Worm (Caenorhabditis elegans) whole organism, mixed stage, embryonic: ENCODE measurements around the gene ttbk-6.

Source experiments
- M03D4.4 ChIP-seq: sonication (generic microtip); optimal IDR thresholded peaks from 2 replicates; lab custom pipeline; 2017; ENCODE audit warnings: mild to moderate bottlenecking, missing genetic modification characterization, missing compliant biosample characterization
- bed-3 ChIP-seq: fragments of 200-800 bp; sonication (Bioruptor generic); optimal IDR thresholded peaks from 3 replicates; lab custom pipeline; 2018; ENCODE audit warnings: mild to moderate bottlenecking, missing genetic modification characterization, moderate library complexity, missing compliant biosample characterization
- blmp-1 ChIP-seq: fragments of 150-350 bp; optimal IDR thresholded peaks from 2 replicates; lab custom pipeline; 2014; ENCODE audit warnings: missing biosample characterization, missing genetic modification characterization
- ceh-83 ChIP-seq: fragments of 200-800 bp; sonication (Bioruptor generic); optimal IDR thresholded peaks from 2 replicates; lab custom pipeline; 2018; ENCODE audit warnings: mild to moderate bottlenecking, missing genetic modification characterization, missing compliant biosample characterization
- ces-1 ChIP-seq: fragments of 150-350 bp; optimal IDR thresholded peaks from 2 replicates; lab custom pipeline; 2014; ENCODE audit warnings: missing biosample characterization, missing genetic modification reagents, missing genetic modification characterization
- cnd-1 ChIP-seq: fragments of 200-800 bp; sonication (Bioruptor generic); optimal IDR thresholded peaks from 2 replicates; lab custom pipeline; 2018; ENCODE audit warnings: mild to moderate bottlenecking, missing genetic modification characterization, missing compliant biosample characterization
- drap-1 ChIP-seq: fragments of 200-800 bp; sonication (Bioruptor generic); optimal IDR thresholded peaks from 3 replicates; lab custom pipeline; 2018; ENCODE audit warnings: mild to moderate bottlenecking, missing genetic modification characterization, missing compliant biosample characterization
- elt-1 ChIP-seq: sonication (generic microtip); optimal IDR thresholded peaks from 2 replicates; lab custom pipeline; 2017; ENCODE audit warnings: missing genetic modification characterization, mild to moderate bottlenecking, missing compliant biosample characterization, antibody characterized with exemption, moderate library complexity, borderline replicate concordance; ENCODE audit not compliant: insufficient read depth
- elt-3 ChIP-seq: fragments of 150-350 bp; optimal IDR thresholded peaks from 2 replicates; lab custom pipeline; 2014; ENCODE audit warnings: missing biosample characterization, missing genetic modification characterization
- ham-2 ChIP-seq: fragments of 200-800 bp; sonication (Bioruptor generic); optimal IDR thresholded peaks from 2 replicates; lab custom pipeline; 2018; ENCODE audit warnings: mild to moderate bottlenecking, missing genetic modification characterization, missing compliant biosample characterization
- hlh-1 ChIP-seq: fragments of 150-350 bp; optimal IDR thresholded peaks from 2 replicates; lab custom pipeline; 2014; ENCODE audit warnings: missing biosample characterization, missing genetic modification reagents, missing genetic modification characterization
- lin-13 ChIP-seq: fragments of 150-350 bp; optimal IDR thresholded peaks from 2 replicates; lab custom pipeline; 2014; ENCODE audit warnings: missing biosample characterization, missing genetic modification characterization
- lin-32 ChIP-seq: fragments of 200-800 bp; sonication (Bioruptor generic); optimal IDR thresholded peaks from 2 replicates; lab custom pipeline; 2018; ENCODE audit warnings: mild to moderate bottlenecking, missing genetic modification characterization, missing compliant biosample characterization
- lsy-2 ChIP-seq: fragments of 150-350 bp; optimal IDR thresholded peaks from 2 replicates; lab custom pipeline; 2014; ENCODE audit warnings: missing biosample characterization, missing genetic modification characterization
- mab-5 ChIP-seq: fragments of 150-350 bp; optimal IDR thresholded peaks from 2 replicates; lab custom pipeline; 2014; ENCODE audit warnings: missing biosample characterization, missing genetic modification characterization
- mep-1 ChIP-seq: fragments of 150-350 bp; optimal IDR thresholded peaks from 2 replicates; lab custom pipeline; 2017; ENCODE audit warnings: missing biosample characterization, missing genetic modification reagents, missing genetic modification characterization, inconsistent platforms
- mls-2 ChIP-seq: sonication (generic microtip); optimal IDR thresholded peaks from 2 replicates; lab custom pipeline; 2016; ENCODE audit warnings: mild to moderate bottlenecking, missing genetic modification characterization, moderate library complexity, missing compliant biosample characterization
- nhr-12 ChIP-seq: fragments of 150-350 bp; optimal IDR thresholded peaks from 2 replicates; lab custom pipeline; 2014; ENCODE audit warnings: missing biosample characterization, missing genetic modification characterization
- nhr-2 ChIP-seq: fragments of 150-350 bp; optimal IDR thresholded peaks from 2 replicates; lab custom pipeline; 2014; ENCODE audit warnings: missing biosample characterization, missing genetic modification characterization
- nhr-76 ChIP-seq: sonication (generic microtip); optimal IDR thresholded peaks from 2 replicates; lab custom pipeline; 2017; ENCODE audit warnings: missing biosample characterization, missing genetic modification characterization
- pha-4 ChIP-seq: fragments of 150-350 bp; optimal IDR thresholded peaks from 2 replicates; lab custom pipeline; 2018; ENCODE audit warnings: missing biosample characterization, missing genetic modification reagents, missing genetic modification characterization
- sem-2 ChIP-seq: fragments of 200-800 bp; sonication (Bioruptor generic); optimal IDR thresholded peaks from 2 replicates; lab custom pipeline; 2018; ENCODE audit warnings: mild to moderate bottlenecking, missing genetic modification characterization, missing compliant biosample characterization
- snpc-4 ChIP-seq: fragments of 150-350 bp; optimal IDR thresholded peaks from 2 replicates; lab custom pipeline; 2014; ENCODE audit warnings: missing biosample characterization, missing genetic modification characterization
- sptf-1 ChIP-seq: sonication (generic microtip); optimal IDR thresholded peaks from 2 replicates; lab custom pipeline; 2017; ENCODE audit warnings: mild to moderate bottlenecking, missing genetic modification characterization, moderate library complexity, missing compliant biosample characterization
- tbx-8 ChIP-seq: fragments of 200-800 bp; sonication (Bioruptor generic); optimal IDR thresholded peaks from 2 replicates; lab custom pipeline; 2018; ENCODE audit warnings: mild to moderate bottlenecking, missing genetic modification characterization, moderate library complexity, missing compliant biosample characterization
- unc-120 ChIP-seq: sonication (generic microtip); optimal IDR thresholded peaks from 2 replicates; lab custom pipeline; 2017; ENCODE audit warnings: missing genetic modification characterization, missing compliant biosample characterization; ENCODE audit not compliant: poor library complexity, severe bottlenecking
- unc-39 ChIP-seq: fragments of 150-350 bp; optimal IDR thresholded peaks from 2 replicates; lab custom pipeline; 2014; ENCODE audit warnings: missing biosample characterization, missing genetic modification characterization
- unc-62 ChIP-seq: fragments of 150-350 bp; optimal IDR thresholded peaks from 2 replicates; lab custom pipeline; 2014; ENCODE audit warnings: missing biosample characterization, missing genetic modification reagents, missing genetic modification characterization
- zip-8 ChIP-seq: fragments of 150-350 bp; optimal IDR thresholded peaks from 2 replicates; lab custom pipeline; 2014; ENCODE audit warnings: missing biosample characterization, missing genetic modification characterization
- ztf-11 ChIP-seq: fragments of 150-350 bp; optimal IDR thresholded peaks from 2 replicates; lab custom pipeline; 2014; ENCODE audit warnings: missing biosample characterization, missing genetic modification characterization

ttbk-6 gene

DNA sequence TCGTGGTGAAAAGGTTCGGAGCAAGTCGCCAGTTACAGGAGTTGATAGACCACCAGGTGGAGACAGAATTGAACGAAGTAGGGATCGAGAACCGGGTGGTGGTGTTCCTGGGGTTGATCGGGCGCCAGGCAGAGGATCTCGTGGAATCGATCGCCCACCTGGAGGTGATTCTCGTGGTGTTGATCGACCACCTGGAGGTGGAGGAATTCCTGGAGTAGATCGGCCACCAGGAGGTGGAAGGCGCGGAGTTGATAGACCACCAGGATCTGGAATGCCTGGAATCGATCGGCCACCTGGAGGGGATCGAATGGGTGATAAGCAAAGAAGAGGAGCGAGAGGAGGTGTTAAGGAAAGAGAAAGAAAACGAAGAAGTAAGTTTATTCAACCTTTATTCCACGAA lies 31.0 kb downstream of the ttbk-6 start:
- TF ChIP-seq ztf-11 (tag; lab: Kevin White, UChicago) = no peak

DNA sequence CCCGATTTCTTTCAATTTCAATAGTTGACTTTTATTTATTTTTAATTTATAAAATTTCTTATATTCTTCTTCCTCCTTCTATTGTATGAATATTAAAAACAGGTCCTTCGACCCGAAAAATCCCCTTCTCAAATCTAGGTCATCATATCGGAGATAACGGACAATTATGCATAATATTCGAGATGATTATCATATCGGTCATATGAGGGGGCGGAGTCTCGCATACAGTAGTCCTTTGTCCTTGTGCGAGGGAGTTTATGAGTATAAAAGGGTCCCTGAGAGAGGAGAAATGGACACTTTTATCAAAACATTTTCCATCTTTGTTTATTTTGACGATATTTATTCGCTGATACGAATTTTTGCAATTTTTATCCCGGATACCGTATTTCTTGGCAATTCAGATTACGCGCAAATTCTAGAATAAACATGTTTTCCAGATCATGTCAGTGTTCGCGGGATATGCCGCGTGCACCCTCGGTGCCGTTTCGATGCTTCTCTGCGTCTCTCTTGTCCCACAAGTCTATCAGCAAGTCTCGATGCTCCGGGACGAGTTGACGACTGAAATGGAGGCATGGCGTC lies 32.5 kb downstream of the ttbk-6 start, which contains the start of gene dpy-17:
Gene dpy-17 (plus strand): TSS at position 438 of the 579 bp plus-strand sequence.
- TF ChIP-seq unc-62 (GFP tag; lab: Kevin White, UChicago) = peak; percentile 23
- TF ChIP-seq lsy-2 (tag; lab: Kevin White, UChicago) = peak; percentile 60
- TF ChIP-seq elt-3 = peak; percentile 71
- no peak for TF ChIP-seq drap-1
- no peak for TF ChIP-seq nhr-12 (tag; lab: Kevin White, UChicago)
- TF ChIP-seq elt-1 (tag; lab: Kevin White, UChicago) = peak; percentile 93
- no peak for TF ChIP-seq mab-5
- TF ChIP-seq mls-2 (tag; lab: Kevin White, UChicago) = peak; percentile 17
- TF ChIP-seq sptf-1 (tag; lab: Kevin White, UChicago) = peak; percentile 19

DNA sequence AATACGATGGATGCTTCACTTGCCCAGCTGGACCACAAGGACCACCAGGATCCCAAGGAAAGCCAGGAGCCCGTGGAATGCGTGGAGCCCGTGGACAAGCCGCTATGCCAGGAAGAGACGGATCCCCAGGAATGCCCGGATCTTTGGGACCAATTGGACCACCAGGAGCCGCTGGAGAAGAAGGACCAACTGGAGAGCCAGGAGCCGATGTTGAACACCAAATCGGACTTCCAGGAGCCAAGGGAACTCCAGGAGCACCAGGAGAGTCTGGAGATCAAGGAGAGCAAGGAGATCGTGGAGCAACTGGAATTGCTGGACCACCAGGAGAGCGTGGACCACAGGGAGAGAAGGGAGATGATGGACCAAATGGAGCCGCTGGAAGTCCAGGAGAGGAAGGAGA lies 33.5 kb downstream of the ttbk-6 start:
- TF ChIP-seq sptf-1 (tag; lab: Kevin White, UChicago) (peak; percentile 65), lin-13 (tag; lab: Kevin White, UChicago) (no peak)
- TF ChIP-seq, all 35 proteins: peak for 1

DNA sequence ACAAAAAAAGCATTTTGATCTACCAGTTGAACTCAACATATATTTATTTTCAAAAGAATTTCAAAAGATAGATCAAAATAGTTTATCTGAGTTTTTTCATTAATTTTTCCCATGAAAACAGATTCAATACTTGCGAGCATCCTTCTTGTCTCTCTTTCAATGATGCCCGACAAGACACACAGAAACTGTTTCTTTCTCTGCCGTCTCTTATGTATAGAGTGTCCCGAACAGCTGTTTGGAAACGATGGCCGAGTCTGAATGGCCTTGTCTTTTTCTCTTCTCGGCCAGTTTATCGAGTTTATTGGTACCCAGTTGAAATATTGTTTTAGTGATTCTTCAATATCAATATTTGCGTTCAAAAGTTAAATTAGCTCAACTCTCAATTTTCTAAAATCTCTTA lies 34.2 kb downstream of the ttbk-6 start:
- peak; percentile 76 for TF ChIP-seq mep-1 (tag; lab: Kevin White, UChicago)
- peak; percentile 99 for TF ChIP-seq hlh-1 (tag; lab: Kevin White, UChicago)
- TF ChIP-seq ham-2 = no peak
- TF ChIP-seq ztf-11 (tag; lab: Kevin White, UChicago) = no peak
- peak; percentile 79 for TF ChIP-seq lin-32
- TF ChIP-seq unc-39 = no peak
- no peak for TF ChIP-seq unc-62 (GFP tag; lab: Kevin White, UChicago)
- TF ChIP-seq unc-120 (tag; lab: Kevin White, UChicago) = peak; percentile 40
- TF ChIP-seq cnd-1 (tag; lab: Kevin White, UChicago) = peak; percentile 84
- peak; percentile 55 for TF ChIP-seq elt-1 (tag; lab: Kevin White, UChicago)
- TF ChIP-seq blmp-1 = no peak
- peak; percentile 48 for TF ChIP-seq ces-1

DNA sequence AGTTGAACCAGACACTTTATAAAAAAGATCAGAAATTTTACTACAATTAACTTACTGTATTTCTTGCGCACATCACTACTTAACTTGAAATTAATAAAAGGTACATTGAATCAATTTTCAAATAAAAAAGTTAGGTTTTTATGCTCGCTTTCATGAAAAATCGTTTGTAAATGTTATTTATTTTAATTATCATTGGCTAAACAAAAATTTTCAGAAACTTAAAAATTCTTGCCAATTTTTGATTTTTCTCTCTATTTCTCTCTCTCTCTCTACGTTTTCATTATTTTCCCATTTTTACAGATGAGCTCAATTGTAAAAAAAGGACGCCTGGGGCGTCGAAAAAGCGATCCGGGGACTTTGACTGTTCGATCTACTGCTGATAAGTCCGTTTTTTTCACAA lies 34.9 kb downstream of the ttbk-6 start, which contains the start of gene sax-2:
Gene sax-2 (plus strand): TSS at position 301 of the 400 bp plus-strand sequence.
- TF ChIP-seq unc-62 (GFP tag; lab: Kevin White, UChicago) (no peak), pha-4 (tag; lab: Kevin White, UChicago) (no peak), ces-1 (no peak), elt-1 (tag; lab: Kevin White, UChicago) (no peak), tbx-8 (GFP tag; lab: Kevin White, UChicago) (no peak), sem-2 (GFP tag; lab: Kevin White, UChicago) (no peak), blmp-1 (no peak), zip-8 (tag; lab: Kevin White, UChicago) (no peak), ham-2 (no peak), ztf-11 (tag; lab: Kevin White, UChicago) (no peak)

DNA sequence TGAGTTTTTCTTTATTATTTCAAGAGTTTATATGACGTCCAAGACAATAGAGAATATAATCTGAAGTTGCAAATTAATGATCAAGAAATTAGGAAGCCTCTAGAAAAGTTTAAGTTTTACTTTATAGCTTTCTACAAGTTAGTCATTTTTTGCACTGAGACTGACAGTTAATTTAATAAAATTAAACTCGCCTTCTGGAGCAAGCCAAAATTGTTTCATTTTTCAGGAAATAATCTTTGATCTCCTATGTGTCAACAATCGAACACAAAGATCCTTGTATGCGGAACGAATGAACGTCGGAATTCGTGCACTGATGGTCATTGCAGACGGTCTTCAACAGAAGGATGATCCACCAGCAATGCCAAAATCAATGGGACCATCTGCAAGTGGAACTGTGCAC lies 37.9 kb downstream of the ttbk-6 start:
- no peak for TF ChIP-seq unc-62 (GFP tag; lab: Kevin White, UChicago)
- TF ChIP-seq pha-4 (tag; lab: Kevin White, UChicago) = no peak
- no peak for TF ChIP-seq ces-1
- TF ChIP-seq sem-2 (GFP tag; lab: Kevin White, UChicago) = no peak
- TF ChIP-seq lsy-2 (tag; lab: Kevin White, UChicago) = no peak
- TF ChIP-seq nhr-2 = no peak
- TF ChIP-seq snpc-4 (tag; lab: Kevin White, UChicago) = no peak
- no peak for TF ChIP-seq cnd-1 (tag; lab: Kevin White, UChicago)
- TF ChIP-seq nhr-76 (tag; lab: Kevin White, UChicago) = no peak
- no peak for TF ChIP-seq unc-39
- no peak for TF ChIP-seq lin-32

DNA sequence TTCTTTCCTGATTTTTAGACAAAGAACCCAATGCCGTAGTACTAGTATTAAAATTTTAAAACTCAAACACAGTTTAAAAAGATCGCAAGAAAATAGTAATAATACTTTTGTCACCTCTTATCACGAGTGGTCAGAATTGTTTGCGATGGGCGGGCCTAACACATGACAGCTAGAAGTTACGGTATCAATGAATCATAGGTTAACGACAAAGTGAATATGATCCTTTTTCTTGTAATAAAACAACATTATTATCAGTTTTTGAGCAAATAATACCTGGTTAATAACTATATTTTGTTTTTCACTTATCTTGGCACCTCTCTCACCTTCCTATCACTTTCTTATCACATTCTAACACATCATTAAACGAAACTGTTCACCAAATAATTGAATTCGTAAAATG lies 38.5 kb downstream of the ttbk-6 start:
- TF ChIP-seq tbx-8 (GFP tag; lab: Kevin White, UChicago) (no peak), ztf-11 (tag; lab: Kevin White, UChicago) (no peak), bed-3 (GFP tag; lab: Kevin White, UChicago) (no peak), zip-8 (tag; lab: Kevin White, UChicago) (no peak), lin-32 (no peak), M03D4.4 (tag; lab: Kevin White, UChicago) (no peak), lsy-2 (tag; lab: Kevin White, UChicago) (no peak), mab-5 (no peak), nhr-2 (no peak), lin-13 (tag; lab: Kevin White, UChicago) (no peak), unc-39 (no peak), mep-1 (tag; lab: Kevin White, UChicago) (no peak), sem-2 (GFP tag; lab: Kevin White, UChicago) (no peak), unc-120 (tag; lab: Kevin White, UChicago) (no peak), mls-2 (tag; lab: Kevin White, UChicago) (no peak), ceh-83 (GFP tag; lab: Kevin White, UChicago) (no peak)
